Worm (Caenorhabditis elegans) whole organism, L3 larva: ENCODE results near the gene smr-1.

Experiments
- ceh-16 ChIP-seq: sonication (generic microtip); optimal IDR thresholded peaks from 2 replicates; lab custom pipeline; 2017; ENCODE audit warnings: missing biosample characterization, missing genetic modification characterization
- ceh-9 ChIP-seq: sonication (generic microtip); optimal IDR thresholded peaks from 2 replicates; lab custom pipeline; 2018; ENCODE audit warnings: missing biosample characterization, missing genetic modification characterization
- fos-1 ChIP-seq: fragments of 150-350 bp; optimal IDR thresholded peaks from 2 replicates; lab custom pipeline; 2014; ENCODE audit warnings: missing biosample characterization, missing genetic modification characterization
- lin-15B ChIP-seq: fragments of 150-350 bp; optimal IDR thresholded peaks from 2 replicates; lab custom pipeline; 2014; ENCODE audit warnings: missing biosample characterization, missing genetic modification characterization
- nhr-237 ChIP-seq: fragments of 150-350 bp; optimal IDR thresholded peaks from 2 replicates; lab custom pipeline; 2014; ENCODE audit warnings: missing biosample characterization, missing genetic modification characterization
- nhr-77 ChIP-seq: fragments of 150-350 bp; optimal IDR thresholded peaks from 2 replicates; lab custom pipeline; 2014; ENCODE audit warnings: missing biosample characterization, missing genetic modification characterization
- skn-1 ChIP-seq: fragments of 150-350 bp; optimal IDR thresholded peaks from 2 replicates; lab custom pipeline; 2014; ENCODE audit warnings: missing biosample characterization, missing genetic modification characterization
- snpc-4 ChIP-seq: fragments of 150-350 bp; optimal IDR thresholded peaks from 2 replicates; lab custom pipeline; 2014; ENCODE audit warnings: missing biosample characterization, missing genetic modification characterization
- tbx-2 ChIP-seq: sonication (generic microtip); optimal IDR thresholded peaks from 2 replicates; lab custom pipeline; 2016; ENCODE audit warnings: mild to moderate bottlenecking, missing genetic modification characterization, missing compliant biosample characterization

DNA sequence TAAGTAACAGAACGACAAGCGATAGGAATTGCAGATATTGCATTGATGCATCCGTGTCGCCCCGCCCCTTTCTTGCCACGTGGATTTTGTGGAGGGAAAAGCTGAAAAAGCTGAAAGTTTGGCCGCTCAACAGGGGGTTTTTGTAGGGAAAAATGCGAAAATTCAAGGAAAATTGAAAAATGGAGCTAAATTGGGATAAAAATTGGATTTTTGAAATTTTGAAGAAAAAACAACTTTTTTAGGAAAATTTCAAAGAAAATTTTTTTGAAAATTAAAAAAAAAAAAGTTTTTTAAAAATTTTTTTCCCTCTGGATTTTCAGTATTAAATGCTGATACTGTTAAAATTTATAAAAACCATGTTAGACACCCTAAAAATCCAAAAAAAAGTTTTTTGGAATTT is 7.0 kb upstream of the smr-1 start, which contains the start of gene lgc-46:
- TF ChIP-seq fos-1 (no peak), tbx-2 (tag; lab: Kevin White, UChicago) (no peak), snpc-4 (tag; lab: Kevin White, UChicago) (no peak), lin-15B (tag; lab: Kevin White, UChicago) (no peak), ceh-9 (no peak), nhr-77 (tag; lab: Kevin White, UChicago) (no peak), nhr-237 (tag; lab: Kevin White, UChicago) (no peak), skn-1 (tag; lab: Kevin White, UChicago) (no peak), ceh-16 (tag; lab: Kevin White, UChicago) (no peak)
